Fruit fly (Drosophila melanogaster): ENCODE results near the gene CG32457.

Gene CG32457

DNA sequence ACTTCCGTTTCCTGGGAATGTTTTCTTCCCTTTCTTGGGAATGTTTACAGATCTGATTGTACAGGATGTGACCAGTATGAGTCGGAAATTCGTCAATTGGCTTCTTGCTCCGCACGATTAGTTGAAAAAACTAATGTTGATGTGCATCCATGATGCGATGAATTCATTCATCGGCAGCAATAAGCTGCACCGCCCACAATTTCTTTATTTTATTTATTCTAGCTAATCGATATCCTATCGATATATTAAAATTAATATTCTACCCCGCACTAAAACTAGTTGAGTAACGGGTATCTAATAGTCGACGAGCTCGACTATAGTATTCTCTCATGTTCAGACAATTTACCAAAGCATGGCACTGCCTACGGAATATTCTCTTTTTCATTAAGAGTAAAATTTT, 33.8 kb downstream of the CG32457 start:
- no peak for TF ChIP-seq CG12605 (GFP tag; IDR thresholded peaks at IDR 0.05)
- TF ChIP-seq CG8301 (tag; optimal IDR thresholded peaks at IDR 0.05) = no peak
- TF ChIP-seq CG34367 (tag; optimal IDR thresholded peaks at IDR 0.05) = no peak
- TF ChIP-seq EcR (GFP tag; optimal IDR thresholded peaks at IDR 0.05) = no peak
- TF ChIP-seq fd96Ca (GFP tag; IDR thresholded peaks at IDR 0.05) = no peak
- no peak for TF ChIP-seq CG32121 (GFP tag; IDR thresholded peaks at IDR 0.05)
- TF ChIP-seq CG15710 (tag; optimal IDR thresholded peaks at IDR 0.05) = no peak

- TF ChIP-seq CG32121 (GFP tag; IDR thresholded peaks at IDR 0.05) (no peak), CG13204 (GFP tag; optimal IDR thresholded peaks at IDR 0.05) (no peak), fd96Ca (GFP tag; IDR thresholded peaks at IDR 0.05) (no peak), CG8159 (tag; optimal IDR thresholded peaks at IDR 0.05) (no peak), CG14655 (GFP tag; optimal IDR thresholded peaks at IDR 0.05) (no peak), CG17806 (tag; optimal IDR thresholded peaks at IDR 0.05) (no peak), CG12605 (GFP tag; IDR thresholded peaks at IDR 0.05) (no peak), CG15710 (tag; optimal IDR thresholded peaks at IDR 0.05) (no peak)
These were observed 35.1 kb downstream of the CG32457 start for dm6 chr3L:23022407-23023027.
